Worm (Caenorhabditis elegans) whole organism, L4 larva: Measurements from ENCODE around the gene lgc-46.
"Not testable (repeated sequence)": the region's sequence is repeated elsewhere in the genome, so short reads cannot be mapped to it uniquely, and the experiment has no call there.

Source experiments
- ZK546.5 ChIP-seq, 2 experiments: sonication (generic microtip); optimal IDR thresholded peaks; 2 replicates each; lab custom pipeline; 2017; ENCODE audit warnings: missing biosample characterization in 2 of 2, missing genetic modification characterization in 2 of 2
- arid-1 ChIP-seq: fragments of 200-800 bp; sonication (Bioruptor generic); conservative IDR thresholded peaks from 2 replicates; pipeline ENCODE4 v1.3.6; 2022; ENCODE audit warnings: missing genetic modification reagents, missing genetic modification characterization, missing compliant biosample characterization
- dpl-1 ChIP-seq: fragments of 150-350 bp; optimal IDR thresholded peaks from 2 replicates; lab custom pipeline; 2014; ENCODE audit warnings: missing biosample characterization, missing genetic modification reagents, missing genetic modification characterization
- hlh-30 ChIP-seq: sonication (generic microtip); optimal IDR thresholded peaks from 2 replicates; lab custom pipeline; 2017; ENCODE audit warnings: antibody characterized with exemption, mild to moderate bottlenecking, missing genetic modification characterization, missing compliant biosample characterization; ENCODE audit not compliant: insufficient read depth
- lin-15B ChIP-seq: fragments of 150-350 bp; sonication (generic microtip); optimal IDR thresholded peaks from 3 replicates; lab custom pipeline; 2014; ENCODE audit warnings: missing biosample characterization, missing genetic modification characterization
- lin-39 ChIP-seq: fragments of 150-350 bp; optimal IDR thresholded peaks from 2 replicates; lab custom pipeline; 2014; ENCODE audit warnings: missing biosample characterization, missing genetic modification reagents, missing genetic modification characterization
- lsy-2 ChIP-seq, 2 experiments: fragments of 150-350 bp in 1 of 2; sonication (generic microtip) in 1 of 2; optimal IDR thresholded peaks; 2 replicates each; lab custom pipeline; 2014 to 2017; ENCODE audit warnings: missing biosample characterization in 2 of 2, missing genetic modification characterization in 2 of 2
- nhr-111 ChIP-seq: fragments of 200-800 bp; sonication (Bioruptor generic); optimal IDR thresholded peaks from 2 replicates; lab custom pipeline; 2018; ENCODE audit warnings: mild to moderate bottlenecking, missing genetic modification characterization, missing compliant biosample characterization
- pha-4 ChIP-seq, 2 experiments: fragments of 150-350 bp in 1 of 2; fragments of 200-800 bp in 1 of 2; sonication (Bioruptor generic) in 1 of 2; IDR thresholded peaks in 1 of 2; optimal IDR thresholded peaks in 1 of 2; 2 replicates each; pipeline versions ENCODE4 v1.3.6 to Lab custom; 2014 to 2022; ENCODE audit warnings: missing genetic modification characterization in 2 of 2, missing genetic modification reagents in 2 of 2, missing biosample characterization in 1 of 2, missing compliant biosample characterization in 1 of 2
- tra-1 ChIP-seq: fragments of 200-800 bp; sonication (Bioruptor generic); IDR thresholded peaks from 2 replicates; pipeline ENCODE4 v1.3.6; 2022; ENCODE audit warnings: missing genetic modification reagents, missing genetic modification characterization, missing compliant biosample characterization
- unc-39 ChIP-seq: sonication (generic microtip); optimal IDR thresholded peaks from 2 replicates; lab custom pipeline; 2017; ENCODE audit warnings: missing biosample characterization, missing genetic modification characterization
- ztf-11 ChIP-seq: fragments of 150-350 bp; optimal IDR thresholded peaks from 2 replicates; lab custom pipeline; 2014; ENCODE audit warnings: missing biosample characterization, missing genetic modification characterization
- ztf-7 ChIP-seq: fragments of 150-350 bp; optimal IDR thresholded peaks from 2 replicates; lab custom pipeline; 2014; ENCODE audit warnings: missing biosample characterization, missing genetic modification characterization

DNA sequence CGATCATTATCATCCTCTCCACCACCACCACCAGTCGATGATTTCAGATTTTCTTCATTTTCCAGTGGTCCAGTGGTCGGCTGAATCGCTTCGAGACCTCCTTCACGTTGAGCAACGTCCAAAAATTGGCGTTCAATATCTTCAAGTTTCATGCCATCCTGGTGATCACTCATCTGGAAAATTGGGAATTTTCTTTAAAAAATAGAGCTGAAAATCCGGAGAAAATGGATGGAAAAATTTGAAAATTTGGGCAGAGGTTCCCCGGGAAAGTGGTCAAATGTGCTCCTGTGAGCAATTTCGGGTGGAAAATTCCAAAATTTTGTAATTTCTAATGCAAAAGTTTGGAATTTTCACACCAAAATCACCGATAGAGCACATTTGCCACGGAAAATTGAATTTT, 59.4 kb downstream of the lgc-46 start, which contains the start of gene uaf-1:
- not testable (repeated sequence) for TF ChIP-seq pha-4 (GFP tag; IDR thresholded peaks at IDR 0.05; lab: Robert Waterston, UW); pha-4 (tag; optimal IDR thresholded peaks at IDR 0.05; lab: Kevin White, UChicago); hlh-30 (tag; lab: Kevin White, UChicago); ZK546.5 (tag; optimal IDR thresholded peaks at IDR 0.05; lab: Kevin White, UChicago); lin-39 (tag; lab: Kevin White, UChicago); dpl-1; tra-1 (GFP tag; lab: Robert Waterston, UW); ztf-7 (tag; lab: Kevin White, UChicago); unc-39; ztf-11 (tag; lab: Kevin White, UChicago); nhr-111 (GFP tag; lab: Kevin White, UChicago); lin-15B; lsy-2 (tag; optimal IDR thresholded peaks at IDR 0.05; lab: Kevin White, UChicago)
- 0 out of 2 replicates have a peak, but pooled peaks have one; percentile 18 for TF ChIP-seq arid-1 (GFP tag; lab: Robert Waterston, UW)
